Worm (Caenorhabditis elegans): Measurements from ENCODE around the gene F42A9.9.

Gene F42A9.9

ce11 chrIV:8648502-8648901 is 9.8 kb upstream of the F42A9.9 start, which contains the start of gene cyp-33E1:
cyp-33E1 (minus strand) TSS chrIV:8648602.
- TF ChIP-seq snpc-4 (tag; optimal IDR thresholded peaks at IDR 0.05) (no peak), mep-1 (tag; optimal IDR thresholded peaks at IDR 0.05) (no peak), hlh-1 (tag; optimal IDR thresholded peaks at IDR 0.05) (no peak)

- no peak for TF ChIP-seq ceh-43 (GFP tag; optimal IDR thresholded peaks at IDR 0.05)
- no peak for TF ChIP-seq ceh-39 (tag; optimal IDR thresholded peaks at IDR 0.05)
- TF ChIP-seq hlh-1 (tag; optimal IDR thresholded peaks at IDR 0.05) = no peak
- TF ChIP-seq unc-62 (GFP tag; optimal IDR thresholded peaks at IDR 0.05) = no peak
- TF ChIP-seq ztf-11 (tag; optimal IDR thresholded peaks at IDR 0.05) = no peak
- TF ChIP-seq ham-2 (GFP tag; optimal IDR thresholded peaks at IDR 0.05) = no peak
- TF ChIP-seq zip-8 (tag; optimal IDR thresholded peaks at IDR 0.05) = no peak
- no peak for TF ChIP-seq lin-32 (GFP tag; optimal IDR thresholded peaks at IDR 0.05)
- TF ChIP-seq bed-3 (GFP tag; optimal IDR thresholded peaks at IDR 0.05) = no peak
- TF ChIP-seq nhr-2 (tag; optimal IDR thresholded peaks at IDR 0.05) = no peak
- TF ChIP-seq sptf-1 (tag; optimal IDR thresholded peaks at IDR 0.05) = no peak
- TF ChIP-seq unc-39 (tag; optimal IDR thresholded peaks at IDR 0.05) = no peak
Measured at ce11 chrIV:8644432-8644831, 5.8 kb upstream of the F42A9.9 start, which contains the start of gene C49C8.3. C49C8.3 (plus strand) TSS chrIV:8644732.

- TF ChIP-seq M03D4.4 (tag; optimal IDR thresholded peaks at IDR 0.05) = no peak
- TF ChIP-seq snpc-4 (tag; optimal IDR thresholded peaks at IDR 0.05) = no peak
- no peak for TF ChIP-seq cnd-1 (tag; optimal IDR thresholded peaks at IDR 0.05)
- TF ChIP-seq ces-1 (GFP tag; optimal IDR thresholded peaks at IDR 0.05) = no peak
- TF ChIP-seq ceh-83 (GFP tag; optimal IDR thresholded peaks at IDR 0.05) = no peak
- TF ChIP-seq unc-39 (tag; optimal IDR thresholded peaks at IDR 0.05) = no peak
- TF ChIP-seq ham-2 (GFP tag; optimal IDR thresholded peaks at IDR 0.05) = no peak
- TF ChIP-seq drap-1 (GFP tag; optimal IDR thresholded peaks at IDR 0.05) = no peak
- TF ChIP-seq elt-3 (tag; optimal IDR thresholded peaks at IDR 0.05) = no peak
Measured at ce11 chrIV:8631033-8631432, 7.6 kb downstream of the F42A9.9 start, which contains the start of gene dgk-4. dgk-4 (plus strand) TSS chrIV:8631333.

ce11 chrIV:8630243-8630642 is 8.4 kb downstream of the F42A9.9 start:
- no peak for TF ChIP-seq unc-62 (GFP tag; optimal IDR thresholded peaks at IDR 0.05)
- no peak for TF ChIP-seq ces-1 (GFP tag; optimal IDR thresholded peaks at IDR 0.05)
- no peak for TF ChIP-seq nhr-12 (tag; optimal IDR thresholded peaks at IDR 0.05)

- TF ChIP-seq nhr-237 (tag; optimal IDR thresholded peaks at IDR 0.05) (peak; percentile 1), ces-1 (GFP tag; optimal IDR thresholded peaks at IDR 0.05) (peak; percentile 27), hlh-1 (tag; optimal IDR thresholded peaks at IDR 0.05) (peak; percentile 59), bed-3 (GFP tag; optimal IDR thresholded peaks at IDR 0.05) (no peak), snpc-4 (tag; optimal IDR thresholded peaks at IDR 0.05) (no peak), nhr-12 (tag; optimal IDR thresholded peaks at IDR 0.05) (no peak), unc-62 (GFP tag; optimal IDR thresholded peaks at IDR 0.05) (peak; percentile 67), unc-120 (tag; optimal IDR thresholded peaks at IDR 0.05; ENCODE audit: poor library complexity, severe bottlenecking) (peak; percentile 94), nhr-76 (tag; optimal IDR thresholded peaks at IDR 0.05) (no peak), flh-1 (GFP tag; optimal IDR thresholded peaks at IDR 0.05) (no peak), tbx-8 (GFP tag; optimal IDR thresholded peaks at IDR 0.05) (no peak), drap-1 (GFP tag; optimal IDR thresholded peaks at IDR 0.05) (peak; percentile 4)
Measured at ce11 chrIV:8629609-8630052, 9.0 kb downstream of the F42A9.9 start.

- TF ChIP-seq nhr-237 (tag; optimal IDR thresholded peaks at IDR 0.05) = no peak
- no peak for TF ChIP-seq mab-5 (tag; optimal IDR thresholded peaks at IDR 0.05)
- no peak for TF ChIP-seq elt-1 (tag; optimal IDR thresholded peaks at IDR 0.05; ENCODE audit: borderline replicate concordance, insufficient read depth)
- no peak for TF ChIP-seq lin-32 (GFP tag; optimal IDR thresholded peaks at IDR 0.05)
- TF ChIP-seq unc-120 (tag; optimal IDR thresholded peaks at IDR 0.05; ENCODE audit: poor library complexity, severe bottlenecking) = no peak
- TF ChIP-seq sem-2 (GFP tag; optimal IDR thresholded peaks at IDR 0.05) = no peak
- TF ChIP-seq zip-8 (tag; optimal IDR thresholded peaks at IDR 0.05) = no peak
- no peak for TF ChIP-seq flh-1 (GFP tag; optimal IDR thresholded peaks at IDR 0.05)
Measured at ce11 chrIV:8628262-8628661, 10.4 kb downstream of the F42A9.9 start.
